Worm (Caenorhabditis elegans) whole organism, L4 larva: Measurements from ENCODE around the gene mltn-9.

ENCODE experiments used
- F49E8.2 ChIP-seq: sonication (generic microtip); optimal IDR thresholded peaks from 2 replicates; lab custom pipeline; 2016; ENCODE audit warnings: missing compliant biosample characterization, mild to moderate bottlenecking, missing genetic modification characterization, borderline replicate concordance
- R02D3.7 ChIP-seq: fragments of 150-350 bp; sonication (generic microtip); optimal IDR thresholded peaks from 3 replicates; lab custom pipeline; 2014; ENCODE audit warnings: missing biosample characterization, missing genetic modification characterization
- Y105C5A.15 ChIP-seq: fragments of 200-800 bp; sonication (Bioruptor generic); IDR thresholded peaks from 2 replicates; pipeline ENCODE4 v1.3.6; 2022; ENCODE audit warnings: missing genetic modification characterization, missing compliant biosample characterization
- Y48G9A.11 ChIP-seq: fragments of 200-800 bp; sonication (Bioruptor generic); IDR thresholded peaks from 2 replicates; pipeline ENCODE4 v1.3.6; 2022; ENCODE audit warnings: missing genetic modification reagents, missing genetic modification characterization, missing compliant biosample characterization
- Y5F2A.4 ChIP-seq: fragments of 200-800 bp; sonication (Bioruptor generic); optimal IDR thresholded peaks from 2 replicates; lab custom pipeline; 2018; ENCODE audit warnings: mild to moderate bottlenecking, missing genetic modification characterization, missing compliant biosample characterization
- aha-1 ChIP-seq: fragments of 150-350 bp; peaks from one replicate; lab custom pipeline; 2014; ENCODE audit warnings: missing biosample characterization, missing genetic modification characterization
- aly-2 ChIP-seq: sonication (generic microtip); optimal IDR thresholded peaks from 2 replicates; lab custom pipeline; 2018; ENCODE audit warnings: missing biosample characterization, missing genetic modification characterization
- arid-1 ChIP-seq: fragments of 200-800 bp; sonication (Bioruptor generic); conservative IDR thresholded peaks from 2 replicates; pipeline ENCODE4 v1.3.6; 2022; ENCODE audit warnings: missing genetic modification reagents, missing genetic modification characterization, missing compliant biosample characterization
- attf-4 ChIP-seq: sonication (generic microtip); optimal IDR thresholded peaks from 3 replicates; lab custom pipeline; 2017; ENCODE audit warnings: missing biosample characterization, missing genetic modification characterization
- ceh-28 ChIP-seq: fragments of 150-350 bp; optimal IDR thresholded peaks from 2 replicates; lab custom pipeline; 2014; ENCODE audit warnings: missing biosample characterization, missing genetic modification reagents, missing genetic modification characterization
- ceh-44 ChIP-seq: fragments of 200-800 bp; sonication (Bioruptor generic); IDR thresholded peaks from 2 replicates; pipeline ENCODE4 v1.3.6; 2022; ENCODE audit warnings: missing genetic modification reagents, missing genetic modification characterization, missing compliant biosample characterization
- ces-1 ChIP-seq: fragments of 150-350 bp; sonication (generic microtip); optimal IDR thresholded peaks from 4 replicates; lab custom pipeline; 2014; ENCODE audit warnings: missing biosample characterization, missing genetic modification reagents, missing genetic modification characterization
- ctbp-1 ChIP-seq: fragments of 200-800 bp; sonication (Bioruptor generic); IDR thresholded peaks from 2 replicates; pipeline ENCODE4 v1.3.6; 2022; ENCODE audit warnings: missing genetic modification reagents, missing genetic modification characterization, missing compliant biosample characterization
- daf-19 ChIP-seq: fragments of 200-800 bp; sonication (Bioruptor generic); conservative IDR thresholded peaks from 2 replicates; pipeline ENCODE4 v1.3.6; 2022; ENCODE audit warnings: missing genetic modification characterization, missing compliant biosample characterization
- daf-8 ChIP-seq: fragments of 200-800 bp; sonication (Bioruptor generic); IDR thresholded peaks from 2 replicates; pipeline ENCODE4 v1.3.6; 2022; ENCODE audit warnings: missing genetic modification characterization, missing compliant biosample characterization
- dmd-6 ChIP-seq: fragments of 200-800 bp; sonication (Bioruptor generic); IDR thresholded peaks from 2 replicates; pipeline ENCODE4 v1.3.6; 2022; ENCODE audit warnings: missing genetic modification reagents, missing genetic modification characterization, missing compliant biosample characterization
- dpl-1 ChIP-seq: fragments of 150-350 bp; optimal IDR thresholded peaks from 2 replicates; lab custom pipeline; 2014; ENCODE audit warnings: missing biosample characterization, missing genetic modification reagents, missing genetic modification characterization
- duxl-1 ChIP-seq: sonication (generic microtip); optimal IDR thresholded peaks from 2 replicates; lab custom pipeline; 2016; ENCODE audit warnings: mild to moderate bottlenecking, missing genetic modification characterization, moderate library complexity, missing compliant biosample characterization; ENCODE audit not compliant: poor library complexity
- dve-1 ChIP-seq: sonication (generic microtip); optimal IDR thresholded peaks from 2 replicates; lab custom pipeline; 2017; ENCODE audit warnings: antibody characterized with exemption, mild to moderate bottlenecking, missing genetic modification characterization, missing compliant biosample characterization; ENCODE audit not compliant: insufficient read depth
- egl-27 ChIP-seq: sonication (generic microtip); optimal IDR thresholded peaks from 3 replicates; lab custom pipeline; 2017; ENCODE audit warnings: missing biosample characterization, missing genetic modification reagents, missing genetic modification characterization
- egl-43 ChIP-seq: fragments of 200-800 bp; sonication (Bioruptor generic); IDR thresholded peaks from 2 replicates; pipeline ENCODE4 v1.3.6; 2022; ENCODE audit warnings: missing genetic modification reagents, missing genetic modification characterization, missing compliant biosample characterization
- fkh-10 ChIP-seq: fragments of 150-350 bp; optimal IDR thresholded peaks from 2 replicates; lab custom pipeline; 2014; ENCODE audit warnings: missing biosample characterization, missing genetic modification reagents, missing genetic modification characterization
- gei-8 ChIP-seq: fragments of 200-800 bp; sonication (Bioruptor generic); optimal IDR thresholded peaks from 2 replicates; lab custom pipeline; 2018; ENCODE audit warnings: mild to moderate bottlenecking, missing genetic modification characterization, missing compliant biosample characterization
- hlh-30 ChIP-seq: sonication (generic microtip); optimal IDR thresholded peaks from 2 replicates; lab custom pipeline; 2017; ENCODE audit warnings: antibody characterized with exemption, mild to moderate bottlenecking, missing genetic modification characterization, missing compliant biosample characterization; ENCODE audit not compliant: insufficient read depth
- hmg-1.1 ChIP-seq: fragments of 200-800 bp; sonication (Bioruptor generic); IDR thresholded peaks from 2 replicates; pipeline ENCODE4 v1.3.6; 2022; ENCODE audit warnings: missing genetic modification reagents, missing genetic modification characterization, missing compliant biosample characterization
- lim-7 ChIP-seq: fragments of 200-800 bp; sonication (Bioruptor generic); IDR thresholded peaks from 2 replicates; pipeline ENCODE4 v1.3.6; 2022; ENCODE audit warnings: missing genetic modification characterization, missing compliant biosample characterization
- lin-1 ChIP-seq: fragments of 200-800 bp; sonication (Bioruptor generic); IDR thresholded peaks from 2 replicates; pipeline ENCODE4 v1.3.6; 2022; ENCODE audit warnings: missing genetic modification reagents, missing genetic modification characterization, missing compliant biosample characterization
- lin-39 ChIP-seq: fragments of 150-350 bp; optimal IDR thresholded peaks from 2 replicates; lab custom pipeline; 2014; ENCODE audit warnings: missing biosample characterization, missing genetic modification reagents, missing genetic modification characterization
- lir-3 ChIP-seq: sonication (generic microtip); optimal IDR thresholded peaks from 2 replicates; lab custom pipeline; 2016; ENCODE audit warnings: mild to moderate bottlenecking, missing genetic modification characterization, missing compliant biosample characterization
- lsy-2 ChIP-seq, 2 experiments: fragments of 150-350 bp in 1 of 2; sonication (generic microtip) in 1 of 2; optimal IDR thresholded peaks; 2 replicates each; lab custom pipeline; 2014 to 2017; ENCODE audit warnings: missing biosample characterization in 2 of 2, missing genetic modification characterization in 2 of 2
- madf-5 ChIP-seq, 2 experiments: fragments of 200-800 bp; sonication (Bioruptor generic); IDR thresholded peaks; 2 replicates each; pipeline ENCODE4 v1.3.6; 2022; ENCODE audit warnings: missing compliant biosample characterization in 2 of 2, missing genetic modification characterization in 2 of 2
- mdl-1 ChIP-seq, 2 experiments: fragments of 150-350 bp in 1 of 2; sonication (generic microtip) in 1 of 2; optimal IDR thresholded peaks; 2 replicates each; lab custom pipeline; 2014 to 2017; ENCODE audit warnings: missing biosample characterization in 2 of 2, missing genetic modification characterization in 2 of 2
- mes-2 ChIP-seq: sonication (generic microtip); optimal IDR thresholded peaks from 2 replicates; lab custom pipeline; 2016; ENCODE audit warnings: missing genotype, mild to moderate bottlenecking, missing genetic modification characterization, missing compliant biosample characterization; ENCODE audit not compliant: poor library complexity, severe bottlenecking
- nhr-102 ChIP-seq: sonication (generic microtip); optimal IDR thresholded peaks from 2 replicates; lab custom pipeline; 2016; ENCODE audit warnings: mild to moderate bottlenecking, missing genetic modification characterization, moderate library complexity, missing compliant biosample characterization
- nhr-11 ChIP-seq: fragments of 150-350 bp; optimal IDR thresholded peaks from 2 replicates; lab custom pipeline; 2014; ENCODE audit warnings: missing biosample characterization, missing genetic modification characterization
- nhr-111 ChIP-seq: fragments of 200-800 bp; sonication (Bioruptor generic); optimal IDR thresholded peaks from 2 replicates; lab custom pipeline; 2018; ENCODE audit warnings: mild to moderate bottlenecking, missing genetic modification characterization, missing compliant biosample characterization
- nhr-25 ChIP-seq: sonication (generic microtip); optimal IDR thresholded peaks from 2 replicates; lab custom pipeline; 2017; ENCODE audit warnings: missing genetic modification characterization, mild to moderate bottlenecking, missing compliant biosample characterization, antibody characterized with exemption, moderate library complexity, borderline replicate concordance; ENCODE audit not compliant: insufficient read depth
- nhr-41 ChIP-seq: fragments of 200-800 bp; sonication (Bioruptor generic); IDR thresholded peaks from 2 replicates; pipeline ENCODE4 v1.3.6; 2022; ENCODE audit warnings: missing genetic modification reagents, missing genetic modification characterization, missing compliant biosample characterization
- nhr-42 ChIP-seq: fragments of 200-800 bp; sonication (Bioruptor generic); IDR thresholded peaks from 2 replicates; pipeline ENCODE4 v1.3.6; 2022; ENCODE audit warnings: missing genetic modification characterization, missing compliant biosample characterization
- nhr-48 ChIP-seq: sonication (generic microtip); optimal IDR thresholded peaks from 2 replicates; lab custom pipeline; 2016; ENCODE audit warnings: mild to moderate bottlenecking, missing genetic modification characterization, missing compliant biosample characterization
- nhr-76 ChIP-seq: fragments of 150-350 bp; optimal IDR thresholded peaks from 2 replicates; lab custom pipeline; 2014; ENCODE audit warnings: missing biosample characterization, missing genetic modification characterization
- php-3 ChIP-seq: fragments of 200-800 bp; sonication (Bioruptor generic); IDR thresholded peaks from 2 replicates; pipeline ENCODE4 v1.3.6; 2022; ENCODE audit warnings: missing genetic modification reagents, missing genetic modification characterization, missing compliant biosample characterization
- pqm-1 ChIP-seq: sonication (generic microtip); optimal IDR thresholded peaks from 2 replicates; lab custom pipeline; 2017; ENCODE audit warnings: missing biosample characterization, missing genetic modification characterization
- sdz-12 ChIP-seq: fragments of 200-800 bp; sonication (Bioruptor generic); optimal IDR thresholded peaks from 2 replicates; lab custom pipeline; 2018; ENCODE audit warnings: mild to moderate bottlenecking, missing genetic modification characterization, missing compliant biosample characterization
- skn-1 ChIP-seq: fragments of 150-350 bp; optimal IDR thresholded peaks from 2 replicates; lab custom pipeline; 2014; ENCODE audit warnings: missing biosample characterization, missing genetic modification characterization
- snpc-4 ChIP-seq: fragments of 150-350 bp; optimal IDR thresholded peaks from 2 replicates; lab custom pipeline; 2014; ENCODE audit warnings: missing biosample characterization, missing genetic modification characterization
- spr-1 ChIP-seq: sonication (generic microtip); optimal IDR thresholded peaks from 2 replicates; lab custom pipeline; 2016; ENCODE audit warnings: mild to moderate bottlenecking, missing genetic modification characterization, missing compliant biosample characterization
- spr-3 ChIP-seq: fragments of 200-800 bp; sonication (Bioruptor generic); optimal IDR thresholded peaks from 2 replicates; lab custom pipeline; 2018; ENCODE audit warnings: mild to moderate bottlenecking, missing genetic modification characterization, missing compliant biosample characterization
- tag-97 ChIP-seq: fragments of 200-800 bp; sonication (Bioruptor generic); IDR thresholded peaks from 2 replicates; pipeline ENCODE4 v1.3.6; 2022; ENCODE audit warnings: missing genetic modification characterization, missing compliant biosample characterization
- tra-1 ChIP-seq: fragments of 200-800 bp; sonication (Bioruptor generic); IDR thresholded peaks from 2 replicates; pipeline ENCODE4 v1.3.6; 2022; ENCODE audit warnings: missing genetic modification reagents, missing genetic modification characterization, missing compliant biosample characterization
- unc-130 ChIP-seq: sonication (generic microtip); optimal IDR thresholded peaks from 2 replicates; lab custom pipeline; 2016; ENCODE audit warnings: missing genetic modification reagents, missing genetic modification characterization, missing compliant biosample characterization

The mltn-9 gene

DNA sequence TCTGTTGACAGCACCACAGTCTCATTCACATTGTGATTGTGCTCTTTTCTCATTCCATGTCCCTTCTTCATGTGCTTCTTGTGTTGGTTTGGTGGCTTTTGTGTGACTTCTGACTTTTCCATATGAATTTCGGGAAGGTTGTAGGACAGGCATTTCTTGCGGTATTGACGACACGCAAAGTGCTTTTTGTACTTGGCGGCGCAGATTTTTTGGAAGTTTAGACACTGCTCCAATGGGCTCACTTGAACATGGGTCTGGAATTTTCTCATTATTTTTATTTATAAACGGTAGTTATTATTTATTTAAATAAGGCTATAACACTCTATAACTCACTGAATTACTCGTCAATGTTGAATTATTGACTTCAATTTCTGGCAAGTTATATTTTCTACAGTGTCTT lies 11.6 kb upstream of the mltn-9 start (continued):
- no peak for TF ChIP-seq R02D3.7
- TF ChIP-seq nhr-102 (tag; lab: Kevin White, UChicago): no peak
- TF ChIP-seq dve-1 (tag; lab: Kevin White, UChicago): no peak
- no peak for TF ChIP-seq mdl-1 (tag; optimal IDR thresholded peaks at IDR 0.05; lab: Kevin White, UChicago)
- TF ChIP-seq nhr-48 (tag; lab: Kevin White, UChicago): no peak
- TF ChIP-seq arid-1 (GFP tag; lab: Robert Waterston, UW): no peak
- TF ChIP-seq duxl-1: no peak
- TF ChIP-seq spr-3 (GFP tag; lab: Kevin White, UChicago): no peak
- no peak for TF ChIP-seq snpc-4 (tag; lab: Kevin White, UChicago)
- no peak for TF ChIP-seq nhr-76 (tag; lab: Kevin White, UChicago)
- TF ChIP-seq F49E8.2 (tag; lab: Kevin White, UChicago): no peak
- TF ChIP-seq lin-39 (tag; lab: Kevin White, UChicago): no peak
- TF ChIP-seq tra-1 (GFP tag; lab: Robert Waterston, UW): no peak
- TF ChIP-seq ceh-44: no peak
- no peak for TF ChIP-seq ctbp-1 (GFP tag; lab: Robert Waterston, UW)
- peak; percentile 52; the same call in 1 of the 2 replicates for TF ChIP-seq php-3 (GFP tag; lab: Robert Waterston, UW)
- peak; percentile 35; the same call in 1 of the 2 replicates for TF ChIP-seq dmd-6 (GFP tag; lab: Robert Waterston, UW)
- no peak for TF ChIP-seq nhr-111 (GFP tag; lab: Kevin White, UChicago)
- TF ChIP-seq tag-97 (GFP tag; lab: Robert Waterston, UW): no peak
- TF ChIP-seq nhr-41 (GFP tag; lab: Robert Waterston, UW): no peak
- TF ChIP-seq aly-2 (tag; lab: Kevin White, UChicago): no peak
- TF ChIP-seq dpl-1: no peak
- no peak for TF ChIP-seq unc-130
- no peak for TF ChIP-seq lim-7
- no peak for TF ChIP-seq attf-4 (tag; lab: Kevin White, UChicago)
- TF ChIP-seq pqm-1 (tag; lab: Kevin White, UChicago): no peak
- no peak for TF ChIP-seq egl-27 (tag; lab: Kevin White, UChicago)
- no peak for TF ChIP-seq lin-1 (GFP tag; lab: Robert Waterston, UW)
- no peak for TF ChIP-seq aha-1 (tag; lab: Kevin White, UChicago)
- no peak for TF ChIP-seq Y105C5A.15 (GFP tag; lab: Robert Waterston, UW)
- TF ChIP-seq daf-8 (GFP tag; lab: Robert Waterston, UW): no peak
- TF ChIP-seq hmg-1.1 (GFP tag; lab: Robert Waterston, UW): no peak
- no peak for TF ChIP-seq madf-5 (GFP tag; IDR thresholded peaks at IDR 0.05; lab: Robert Waterston, UW)

DNA sequence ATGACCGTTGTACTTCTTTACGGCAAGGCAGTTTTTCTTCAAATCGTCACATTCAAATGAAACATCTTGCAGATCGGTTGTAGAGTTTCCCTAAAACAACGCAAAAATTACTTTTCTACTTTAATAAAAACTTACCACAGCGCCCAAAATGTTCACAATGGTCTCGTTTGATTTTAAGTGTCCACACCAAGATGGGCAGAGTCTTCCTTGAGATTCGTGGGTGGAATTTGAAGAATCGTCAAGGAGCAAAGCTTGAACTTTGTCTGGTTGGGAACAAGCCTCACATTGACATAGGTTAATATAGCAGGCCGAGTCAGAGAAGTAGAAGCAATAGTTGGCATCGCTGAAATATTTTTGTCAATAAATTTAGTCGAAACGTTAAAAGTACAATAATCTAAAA lies 10.8 kb upstream of the mltn-9 start:
- TF ChIP-seq mes-2 (tag; lab: Kevin White, UChicago) (peak; percentile 7), nhr-42 (GFP tag; lab: Robert Waterston, UW) (no peak; the same call in 1 of the 2 replicates), lir-3 (no peak), fkh-10 (no peak), dve-1 (tag; lab: Kevin White, UChicago) (no peak), daf-19 (GFP tag; lab: Robert Waterston, UW) (no peak), mdl-1 (tag; optimal IDR thresholded peaks at IDR 0.05; lab: Kevin White, UChicago) (no peak), spr-3 (GFP tag; lab: Kevin White, UChicago) (no peak), egl-43 (GFP tag; lab: Robert Waterston, UW) (no peak), ces-1 (no peak), arid-1 (GFP tag; lab: Robert Waterston, UW) (no peak), lsy-2 (tag; optimal IDR thresholded peaks at IDR 0.05; lab: Kevin White, UChicago) (no peak), skn-1 (tag; lab: Kevin White, UChicago) (no peak), ceh-44 (no peak), nhr-25 (tag; lab: Kevin White, UChicago) (no peak), Y48G9A.11 (GFP tag; lab: Robert Waterston, UW) (no peak), ceh-28 (no peak), Y5F2A.4 (GFP tag; lab: Kevin White, UChicago) (peak; percentile 10), sdz-12 (GFP tag; lab: Kevin White, UChicago) (peak; percentile 44), spr-1 (no peak), gei-8 (no peak), hlh-30 (no peak), nhr-11 (no peak), daf-8 (GFP tag; lab: Robert Waterston, UW) (no peak)
